Fruit fly (Drosophila melanogaster) whole organism, prepupa: ENCODE data around the gene TwdlV.

Experiments used
- CG11294 ChIP-seq: fragments of 200-800 bp; sonication (Bioruptor generic); IDR thresholded peaks from 2 replicates; pipeline ENCODE4 v1.3.6; 2022; ENCODE audit warnings: missing biosample characterization, missing genetic modification characterization
- CG11762 ChIP-seq: fragments of 200-800 bp; sonication (Bioruptor generic); optimal IDR thresholded peaks from 3 replicates; lab custom pipeline; 2016; ENCODE audit warnings: missing biosample characterization, missing genetic modification characterization; ENCODE audit not compliant: insufficient read depth
- CG16779 ChIP-seq: fragments of 200-800 bp; sonication (Bioruptor generic); optimal IDR thresholded peaks from 3 replicates; lab custom pipeline; 2017; ENCODE audit warnings: missing biosample characterization, mild to moderate bottlenecking, missing genetic modification characterization
- CG3032 ChIP-seq: fragments of 200-800 bp; optimal IDR thresholded peaks from 2 replicates; lab custom pipeline; 2019; ENCODE audit warnings: missing biosample characterization, mild to moderate bottlenecking, missing genetic modification characterization, moderate library complexity
- CG6808 ChIP-seq: fragments of 200-800 bp; sonication (Bioruptor generic); optimal IDR thresholded peaks from 3 replicates; lab custom pipeline; 2017; ENCODE audit warnings: missing biosample characterization, missing genetic modification characterization, mild to moderate bottlenecking, moderate library complexity, missing genetic modification reagents
- OdsH ChIP-seq: fragments of 200-800 bp; sonication (Bioruptor generic); optimal IDR thresholded peaks from 3 replicates; lab custom pipeline; 2016; ENCODE audit warnings: missing biosample characterization, missing genetic modification characterization
- Sox102F ChIP-seq: fragments of 200-800 bp; sonication (Bioruptor generic); optimal IDR thresholded peaks from 2 replicates; lab custom pipeline; 2016; ENCODE audit warnings: missing biosample characterization, mild to moderate bottlenecking, missing genetic modification characterization
- vri ChIP-seq: fragments of 200-800 bp; sonication (Bioruptor generic); optimal IDR thresholded peaks from 3 replicates; lab custom pipeline; 2016; ENCODE audit warnings: missing biosample characterization, mild to moderate bottlenecking, missing genetic modification characterization

dm6 chr3R:4220780-4221179 is 33.7 kb upstream of the TwdlV start:
- TF ChIP-seq Sox102F (GFP tag; lab: Kevin White, UChicago) = no peak
- no peak for TF ChIP-seq CG11294
- TF ChIP-seq CG11762 = no peak
- TF ChIP-seq OdsH (GFP tag; lab: Kevin White, UChicago) = no peak
- TF ChIP-seq vri (GFP tag; lab: Kevin White, UChicago) = no peak
- TF ChIP-seq CG16779 (tag; lab: Kevin White, UChicago) = no peak
- no peak for TF ChIP-seq CG6808
- TF ChIP-seq CG3032 = peak; percentile 44
